Worm (Caenorhabditis elegans): Measurements from ENCODE around the gene R11G10.3.

DNA sequence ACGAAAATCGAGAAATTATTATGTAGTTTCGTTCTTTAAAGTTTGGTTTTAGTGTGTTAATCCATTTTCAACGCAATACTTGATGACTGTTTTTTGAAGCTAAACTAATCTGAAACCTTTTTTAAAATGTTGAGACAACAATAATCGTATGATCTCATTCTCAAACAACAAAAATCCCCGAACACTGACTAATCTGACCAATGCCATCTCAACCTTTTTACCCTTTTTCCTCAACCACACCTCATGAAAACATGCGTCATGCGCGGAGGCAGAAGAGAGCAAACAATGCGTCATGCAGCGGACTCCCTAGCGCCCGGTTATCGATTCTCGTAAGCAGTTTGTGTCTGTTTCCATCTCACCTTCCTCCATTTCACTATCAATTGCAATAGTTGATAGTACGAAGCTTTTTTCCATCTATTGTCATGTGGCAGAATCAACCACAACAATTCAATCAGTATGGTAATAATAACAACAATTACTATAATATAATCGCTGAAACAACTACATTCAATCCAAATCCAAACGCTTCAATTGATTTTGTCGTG lies 48.5 kb downstream of the R11G10.3 start, which contains the start of gene C50B8.4:
- TF ChIP-seq nfya-1 (tag; optimal IDR thresholded peaks at IDR 0.05) = no peak
- no peak for TF ChIP-seq unc-55 (GFP tag; optimal IDR thresholded peaks at IDR 0.05)
- no peak for TF ChIP-seq hlh-30 (tag; optimal IDR thresholded peaks at IDR 0.05; ENCODE audit: insufficient read depth)
- no peak for TF ChIP-seq dmd-4 (tag; optimal IDR thresholded peaks at IDR 0.05; ENCODE audit: borderline replicate concordance)
- TF ChIP-seq sox-2 (GFP tag; IDR thresholded peaks at IDR 0.05) = no peak
- no peak for TF ChIP-seq ceh-6 (GFP tag; optimal IDR thresholded peaks at IDR 0.05)
- TF ChIP-seq fkh-6 (tag; optimal IDR thresholded peaks at IDR 0.05) = no peak
- TF ChIP-seq ceh-45 (GFP tag; IDR thresholded peaks at IDR 0.05) = no peak
- TF ChIP-seq pha-4 (tag; optimal IDR thresholded peaks at IDR 0.05) = no peak
- no peak for TF ChIP-seq ama-1 (optimal IDR thresholded peaks at IDR 0.05)
- TF ChIP-seq ceh-18 (tag; optimal IDR thresholded peaks at IDR 0.05) = no peak
- TF ChIP-seq ceh-31 (tag; optimal IDR thresholded peaks at IDR 0.05) = no peak

All from whole organism, late embryonic.